Fruit fly (Drosophila melanogaster) whole organism, embryonic: ENCODE measurements around the gene CG6431.

Experiments
- ATbp ChIP-seq: fragments of 200-800 bp; sonication (Bioruptor generic); optimal IDR thresholded peaks from 2 replicates; lab custom pipeline; 2017; ENCODE audit warnings: missing biosample characterization, mild to moderate bottlenecking, missing genetic modification characterization, missing genetic modification reagents
- Abd-B ChIP-seq: fragments of 200-800 bp; sonication (Bioruptor generic); optimal IDR thresholded peaks from 2 replicates; lab custom pipeline; 2018; ENCODE audit warnings: missing biosample characterization, mild to moderate bottlenecking, missing genetic modification characterization, moderate library complexity
- CG10431 ChIP-seq: fragments of 200-800 bp; sonication (Bioruptor generic); optimal IDR thresholded peaks from 3 replicates; lab custom pipeline; 2018; ENCODE audit warnings: missing biosample characterization, mild to moderate bottlenecking, missing genetic modification characterization
- CG11456 ChIP-seq: fragments of 200-800 bp; sonication (Bioruptor generic); IDR thresholded peaks from 3 replicates; pipeline ENCODE4 v1.3.6; 2022; ENCODE audit warnings: missing biosample characterization, missing genetic modification characterization
- CG12155 ChIP-seq: fragments of 200-800 bp; sonication (Bioruptor generic); optimal IDR thresholded peaks from 3 replicates; lab custom pipeline; 2016; ENCODE audit warnings: missing biosample characterization, missing genetic modification characterization
- CG13287 ChIP-seq: fragments of 200-800 bp; sonication (Bioruptor generic); IDR thresholded peaks from 2 replicates; pipeline ENCODE4 v1.3.6; 2022; ENCODE audit warnings: missing biosample characterization, missing genetic modification characterization; ENCODE audit not compliant: partially characterized antibody
- CG13775 ChIP-seq: fragments of 200-800 bp; sonication (Bioruptor generic); optimal IDR thresholded peaks from 3 replicates; lab custom pipeline; 2017; ENCODE audit warnings: missing biosample characterization, mild to moderate bottlenecking, missing genetic modification characterization
- CG13894 ChIP-seq: fragments of 200-800 bp; sonication (Bioruptor generic); optimal IDR thresholded peaks from 3 replicates; lab custom pipeline; 2018; ENCODE audit warnings: missing biosample characterization, mild to moderate bottlenecking, missing genetic modification characterization, moderate library complexity
- CG14050 ChIP-seq: fragments of 200-800 bp; sonication (Bioruptor generic); IDR thresholded peaks from 3 replicates; pipeline ENCODE4 v1.3.6; 2022; ENCODE audit warnings: missing biosample characterization, missing genetic modification characterization
- CG14667 ChIP-seq: fragments of 200-800 bp; sonication (Bioruptor generic); IDR thresholded peaks from 2 replicates; pipeline ENCODE4 v1.3.6; 2022; ENCODE audit warnings: missing biosample characterization, missing genetic modification characterization
- CG17186 ChIP-seq: fragments of 200-800 bp; sonication (Bioruptor generic); optimal IDR thresholded peaks from 3 replicates; lab custom pipeline; 2017; ENCODE audit warnings: missing biosample characterization, missing genetic modification reagents, missing genetic modification characterization
- CG2116 ChIP-seq: fragments of 200-800 bp; sonication (Bioruptor generic); optimal IDR thresholded peaks from 3 replicates; lab custom pipeline; 2018; ENCODE audit warnings: missing biosample characterization, mild to moderate bottlenecking, missing genetic modification characterization
- CG2678 ChIP-seq: fragments of 200-800 bp; sonication (Bioruptor generic); optimal IDR thresholded peaks from 3 replicates; lab custom pipeline; 2019; ENCODE audit warnings: missing biosample characterization, mild to moderate bottlenecking, missing genetic modification characterization, moderate library complexity
- CG32532 ChIP-seq: fragments of 200-800 bp; sonication (Bioruptor generic); IDR thresholded peaks from 2 replicates; pipeline ENCODE4 v1.3.6; 2022; ENCODE audit warnings: missing biosample characterization, missing genetic modification characterization
- CG34422 ChIP-seq: fragments of 200-800 bp; sonication (Bioruptor generic); IDR thresholded peaks from 3 replicates; pipeline ENCODE4 v1.3.6; 2022; ENCODE audit warnings: missing biosample characterization, missing genetic modification characterization
- CG3726 ChIP-seq: fragments of 200-800 bp; sonication (Bioruptor generic); IDR thresholded peaks from 3 replicates; pipeline ENCODE4, ENCODE4 v1.3.6; 2022; ENCODE audit warnings: missing biosample characterization, missing genetic modification characterization
- CG43689 ChIP-seq: fragments of 200-800 bp; sonication (Bioruptor generic); IDR thresholded peaks from 2 replicates; pipeline ENCODE4 v1.3.6; 2022; ENCODE audit warnings: missing biosample characterization, missing genetic modification characterization
- CG4820 ChIP-seq: fragments of 200-800 bp; sonication (Bioruptor generic); optimal IDR thresholded peaks from 3 replicates; lab custom pipeline; 2016; ENCODE audit warnings: missing biosample characterization, missing genetic modification characterization
- CG6654 ChIP-seq: fragments of 200-800 bp; sonication (Bioruptor generic); optimal IDR thresholded peaks from 2 replicates; lab custom pipeline; 2017; ENCODE audit warnings: missing biosample characterization, mild to moderate bottlenecking, missing genetic modification characterization
- CG7786 ChIP-seq: fragments of 200-800 bp; sonication (Bioruptor generic); optimal IDR thresholded peaks from 2 replicates; lab custom pipeline; 2016; ENCODE audit warnings: missing biosample characterization, missing genetic modification characterization
- CG9437 ChIP-seq: fragments of 200-800 bp; sonication (Bioruptor generic); optimal IDR thresholded peaks from 2 replicates; lab custom pipeline; 2018; ENCODE audit warnings: missing biosample characterization, mild to moderate bottlenecking, missing genetic modification characterization
- CoRest ChIP-seq: fragments of 200-800 bp; sonication (Bioruptor generic); optimal IDR thresholded peaks from 3 replicates; lab custom pipeline; 2018; ENCODE audit warnings: missing biosample characterization, mild to moderate bottlenecking, missing genetic modification characterization, moderate library complexity
- Dref ChIP-seq: fragments of 200-800 bp; sonication (Bioruptor generic); IDR thresholded peaks from 2 replicates; pipeline ENCODE4 v1.3.6; 2022; ENCODE audit warnings: missing biosample characterization, missing genetic modification characterization
- Fer1 ChIP-seq: fragments of 200-800 bp; sonication (Bioruptor generic); optimal IDR thresholded peaks from 2 replicates; lab custom pipeline; 2017; ENCODE audit warnings: missing biosample characterization, mild to moderate bottlenecking, missing genetic modification characterization
- HHEX ChIP-seq: fragments of 200-800 bp; sonication (Bioruptor generic); optimal IDR thresholded peaks from 3 replicates; lab custom pipeline; 2017; ENCODE audit warnings: missing biosample characterization, mild to moderate bottlenecking, missing genetic modification characterization, missing genetic modification reagents
- Hsf ChIP-seq: fragments of 200-800 bp; sonication (Bioruptor generic); optimal IDR thresholded peaks from 3 replicates; lab custom pipeline; 2016; ENCODE audit warnings: missing biosample characterization, missing genetic modification characterization
- Med ChIP-seq: fragments of 200-800 bp; sonication (Bioruptor generic); peaks from one replicate; lab custom pipeline; 2016; ENCODE audit warnings: missing biosample characterization, missing genetic modification characterization, mild to moderate bottlenecking, inconsistent platforms, moderate library complexity
- Scr ChIP-seq: fragments of 200-800 bp; sonication (Bioruptor generic); IDR thresholded peaks from 2 replicates; pipeline ENCODE4 v1.3.6; 2022; ENCODE audit warnings: missing biosample characterization, missing genetic modification characterization; ENCODE audit not compliant: partially characterized antibody
- Ssrp ChIP-seq: fragments of 200-800 bp; sonication (Bioruptor generic); optimal IDR thresholded peaks from 2 replicates; lab custom pipeline; 2018; ENCODE audit warnings: missing biosample characterization, mild to moderate bottlenecking, missing genetic modification characterization, moderate library complexity
- Xbp1 ChIP-seq: fragments of 200-800 bp; sonication (Bioruptor generic); optimal IDR thresholded peaks from 3 replicates; lab custom pipeline; 2016; ENCODE audit warnings: missing biosample characterization, mild to moderate bottlenecking, missing genetic modification characterization
- amos ChIP-seq: fragments of 200-800 bp; sonication (Bioruptor generic); IDR thresholded peaks from 2 replicates; pipeline ENCODE4 v1.3.6; 2022; ENCODE audit warnings: missing biosample characterization, missing genetic modification characterization; ENCODE audit not compliant: partially characterized antibody
- ci ChIP-seq: fragments of 200-800 bp; sonication (Bioruptor generic); IDR thresholded peaks from 3 replicates; pipeline ENCODE4 v1.3.6; 2022; ENCODE audit warnings: missing biosample characterization, missing genetic modification characterization
- danr ChIP-seq: fragments of 200-800 bp; sonication (Bioruptor generic); IDR thresholded peaks from 2 replicates; pipeline ENCODE4 v1.3.6; 2022; ENCODE audit warnings: missing biosample characterization, missing genetic modification characterization
- emc ChIP-seq: fragments of 200-800 bp; sonication (Bioruptor generic); optimal IDR thresholded peaks from 2 replicates; lab custom pipeline; 2016; ENCODE audit warnings: missing biosample characterization, missing genetic modification characterization
- eve ChIP-seq, 2 experiments: fragments of >200 bp; optimal IDR thresholded peaks; 2 replicates each; lab custom pipeline; 2017; ENCODE audit warnings: missing biosample characterization in 2 of 2, missing genetic modification characterization in 2 of 2
- jing ChIP-seq: fragments of 200-800 bp; sonication (Bioruptor generic); optimal IDR thresholded peaks from 2 replicates; lab custom pipeline; 2018; ENCODE audit warnings: missing biosample characterization, mild to moderate bottlenecking, missing genetic modification characterization
- lmd ChIP-seq: fragments of 200-800 bp; sonication (Bioruptor generic); IDR thresholded peaks from 2 replicates; pipeline ENCODE4 v1.3.6; 2022; ENCODE audit warnings: missing biosample characterization, missing genetic modification characterization
- onecut ChIP-seq: fragments of 200-800 bp; sonication (Bioruptor generic); IDR thresholded peaks from 2 replicates; pipeline ENCODE4 v1.3.6; 2022; ENCODE audit warnings: missing biosample characterization, missing genetic modification characterization
- pan ChIP-seq, 4 experiments: fragments of >200 bp in 3 of 4; fragments of 200-800 bp in 1 of 4; sonication (Bioruptor generic) in 1 of 4; optimal IDR thresholded peaks in 3 of 4; IDR thresholded peaks in 1 of 4; 2 replicates each; pipeline versions ENCODE4 v1.3.6 to Lab custom; 2017 to 2022; ENCODE audit warnings: missing biosample characterization in 2 of 4, missing genetic modification characterization in 2 of 4, mixed read lengths in 1 of 4
- pho ChIP-seq: fragments of 200-800 bp; sonication (Bioruptor generic); optimal IDR thresholded peaks from 2 replicates; lab custom pipeline; 2016; ENCODE audit warnings: missing biosample characterization, missing genetic modification characterization
- pnt ChIP-seq: fragments of 200-800 bp; sonication (Bioruptor generic); optimal IDR thresholded peaks from 3 replicates; lab custom pipeline; 2016; ENCODE audit warnings: missing biosample characterization, missing genetic modification characterization
- row ChIP-seq: fragments of 200-800 bp; sonication (Bioruptor generic); IDR thresholded peaks from 3 replicates; pipeline ENCODE4 v1.3.6; 2022; ENCODE audit warnings: missing biosample characterization, missing genetic modification characterization
- shn ChIP-seq: fragments of 200-800 bp; sonication (Bioruptor generic); optimal IDR thresholded peaks from 3 replicates; lab custom pipeline; 2016; ENCODE audit warnings: missing biosample characterization, missing genetic modification characterization
- sima ChIP-seq: fragments of 200-800 bp; sonication (Bioruptor generic); optimal IDR thresholded peaks from 2 replicates; lab custom pipeline; 2016; ENCODE audit warnings: missing biosample characterization, missing genetic modification characterization
- trem ChIP-seq: fragments of 200-800 bp; optimal IDR thresholded peaks from 3 replicates; lab custom pipeline; 2019; ENCODE audit warnings: missing biosample characterization, mild to moderate bottlenecking, missing genetic modification characterization, moderate library complexity
- twi ChIP-seq: fragments of 200-800 bp; optimal IDR thresholded peaks from 2 replicates; lab custom pipeline; 2019; ENCODE audit warnings: missing biosample characterization, mild to moderate bottlenecking, missing genetic modification characterization, moderate library complexity
- tx ChIP-seq: fragments of 200-800 bp; sonication (Bioruptor generic); optimal IDR thresholded peaks from 2 replicates; lab custom pipeline; 2016; ENCODE audit warnings: missing biosample characterization, missing genetic modification characterization
- unc-4 ChIP-seq: fragments of 200-800 bp; sonication (Bioruptor generic); IDR thresholded peaks from 2 replicates; pipeline ENCODE4 v1.3.6; 2022; ENCODE audit warnings: missing biosample characterization, missing genetic modification characterization; ENCODE audit not compliant: partially characterized antibody
- wek ChIP-seq: fragments of 200-800 bp; sonication (Bioruptor generic); optimal IDR thresholded peaks from 3 replicates; lab custom pipeline; 2018; ENCODE audit warnings: missing biosample characterization, mild to moderate bottlenecking, missing genetic modification characterization, moderate library complexity
- zen ChIP-seq: fragments of 200-800 bp; sonication (Bioruptor generic); optimal IDR thresholded peaks from 3 replicates; lab custom pipeline; 2018; ENCODE audit warnings: missing biosample characterization, mild to moderate bottlenecking, missing genetic modification characterization, moderate library complexity

Gene CG6431

DNA sequence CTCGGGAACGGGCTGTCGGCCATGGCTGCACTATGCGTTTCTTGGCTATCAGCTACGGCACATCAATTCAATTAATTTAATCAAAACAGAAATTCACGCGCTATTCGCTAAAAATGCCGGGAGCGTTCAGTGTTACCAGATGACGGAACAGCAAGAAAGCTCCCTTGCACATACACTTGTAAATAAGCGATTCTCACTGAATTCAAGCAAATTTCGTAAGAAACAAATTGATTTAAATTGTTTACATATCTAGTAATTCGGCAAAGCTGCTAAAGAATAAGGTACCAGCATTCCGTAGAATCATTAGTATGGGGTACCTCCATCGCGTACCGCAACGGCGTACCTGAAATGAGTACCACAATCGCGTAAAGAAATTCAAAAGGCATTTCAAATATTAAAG lies 11.9 kb downstream of the CG6431 start, which contains the start of gene Nup107 (continued):
- TF ChIP-seq CG43689, result no peak
- TF ChIP-seq row (GFP tag; lab: Robert Waterston, UW), result peak; percentile 77
- TF ChIP-seq trem (tag; lab: Kevin White, UChicago), result peak; percentile 36
- TF ChIP-seq CG2116 (GFP tag; lab: Kevin White, UChicago), result peak; percentile 19
- peak; percentile 18 for TF ChIP-seq Hsf (GFP tag; lab: Kevin White, UChicago)
- TF ChIP-seq twi, result no peak
- TF ChIP-seq CG14050 (GFP tag; lab: Robert Waterston, UW), result no peak
- TF ChIP-seq Abd-B (GFP tag; lab: Kevin White, UChicago), result no peak
- TF ChIP-seq pnt (GFP tag; lab: Kevin White, UChicago), result peak; percentile 8
- no peak for TF ChIP-seq CG10431 (GFP tag; lab: Kevin White, UChicago)
- TF ChIP-seq Med, result peak; percentile 72
- no peak for TF ChIP-seq CG14667 (GFP tag; lab: Robert Waterston, UW)
- TF ChIP-seq emc (GFP tag; lab: Kevin White, UChicago), result no peak
- peak; percentile 30 for TF ChIP-seq CoRest (tag; lab: Kevin White, UChicago)
- no peak for TF ChIP-seq jing (GFP tag; lab: Kevin White, UChicago)
- TF ChIP-seq CG34422 (GFP tag; lab: Robert Waterston, UW), result peak; percentile 43; the same call in 1 of the 3 replicates
- TF ChIP-seq onecut (GFP tag; lab: Robert Waterston, UW), result no peak
- no peak for TF ChIP-seq ci
- TF ChIP-seq tx (GFP tag; lab: Kevin White, UChicago), result no peak
- TF ChIP-seq unc-4 (GFP tag; lab: Robert Waterston, UW), result 0 out of 2 replicates have a peak, but pooled peaks have one; percentile 34
- no peak for TF ChIP-seq ATbp (GFP tag; lab: Kevin White, UChicago)
- TF ChIP-seq Scr, result no peak; the same call in 1 of the 2 replicates
- TF ChIP-seq CG6654, result no peak
- TF ChIP-seq eve (GFP tag; optimal IDR thresholded peaks at IDR 0.05; lab: Kevin White, UChicago), result no peak
- no peak for TF ChIP-seq Ssrp
- peak; percentile 44 for TF ChIP-seq Dref (GFP tag; lab: Robert Waterston, UW)
- TF ChIP-seq CG9437 (GFP tag; lab: Kevin White, UChicago), result peak; percentile 59
- peak; percentile 17; the same call in 1 of the 2 replicates for TF ChIP-seq CG13287
- peak; percentile 39 for TF ChIP-seq zen
- TF ChIP-seq CG3726 (GFP tag; lab: Robert Waterston, UW), result no peak
- peak; percentile 1 for TF ChIP-seq CG7786
- peak; percentile 30 for TF ChIP-seq shn (GFP tag; lab: Kevin White, UChicago)
- TF ChIP-seq Fer1 (GFP tag; lab: Kevin White, UChicago), result no peak
- TF ChIP-seq CG11456 (GFP tag; lab: Robert Waterston, UW), result 0 out of 3 replicates have a peak, but pooled peaks have one; percentile 27
- no peak for TF ChIP-seq danr (GFP tag; lab: Robert Waterston, UW)
- no peak for TF ChIP-seq wek (GFP tag; lab: Kevin White, UChicago)
- peak; percentile 38 for TF ChIP-seq Xbp1 (GFP tag; lab: Kevin White, UChicago)
- TF ChIP-seq CG2678 (tag; lab: Kevin White, UChicago), result no peak
- no peak for TF ChIP-seq CG13894 (tag; lab: Kevin White, UChicago)
- peak; percentile 9 for TF ChIP-seq CG4820 (GFP tag; lab: Kevin White, UChicago)
- TF ChIP-seq sima (GFP tag; lab: Kevin White, UChicago), result no peak
- TF ChIP-seq CG13775 (GFP tag; lab: Kevin White, UChicago), result no peak
- peak; percentile 28; the same call in 1 of the 2 replicates for TF ChIP-seq amos (GFP tag; lab: Robert Waterston, UW)
- no peak for TF ChIP-seq HHEX
- TF ChIP-seq pan (optimal IDR thresholded peaks at IDR 0.05; lab: Kevin White, UChicago), result no peak
- TF ChIP-seq pan (GFP tag; optimal IDR thresholded peaks at IDR 0.05 in 1 of 2, IDR thresholded peaks at IDR 0.05 in 1 of 2), result peak in 1 of 2 experiments; percentile 9
- TF ChIP-seq CG12155 (GFP tag; lab: Kevin White, UChicago), result peak; percentile 60
- TF ChIP-seq pho (GFP tag; lab: Kevin White, UChicago), result no peak
- TF ChIP-seq CG32532 (GFP tag; lab: Robert Waterston, UW), result 0 out of 2 replicates have a peak, but pooled peaks have one; percentile 14
- peak; percentile 5; the same call in 1 of the 2 replicates for TF ChIP-seq lmd (GFP tag; lab: Robert Waterston, UW)
- no peak for TF ChIP-seq CG17186 (GFP tag; lab: Kevin White, UChicago)
